Worm (Caenorhabditis elegans) whole organism, L3 larva: ENCODE data around the gene E02H4.7.

ENCODE experiments used
- ZK546.5 ChIP-seq: sonication (generic microtip); optimal IDR thresholded peaks from 2 replicates; lab custom pipeline; 2017; ENCODE audit warnings: missing biosample characterization, missing genetic modification characterization
- ama-1 ChIP-seq: fragments of 150-350 bp; optimal IDR thresholded peaks from 2 replicates; lab custom pipeline; 2018
- egl-27 ChIP-seq: sonication (generic microtip); optimal IDR thresholded peaks from 4 replicates; lab custom pipeline; 2017; ENCODE audit warnings: missing biosample characterization, missing genetic modification reagents, missing genetic modification characterization
- fos-1 ChIP-seq: fragments of 150-350 bp; optimal IDR thresholded peaks from 2 replicates; lab custom pipeline; 2014; ENCODE audit warnings: missing biosample characterization, missing genetic modification characterization
- jun-1 ChIP-seq: fragments of 150-350 bp; optimal IDR thresholded peaks from 2 replicates; lab custom pipeline; 2014; ENCODE audit warnings: missing biosample characterization, missing genetic modification reagents, missing genetic modification characterization
- lin-15B ChIP-seq: fragments of 150-350 bp; optimal IDR thresholded peaks from 2 replicates; lab custom pipeline; 2014; ENCODE audit warnings: missing biosample characterization, missing genetic modification characterization
- mdl-1 ChIP-seq: fragments of 150-350 bp; optimal IDR thresholded peaks from 2 replicates; lab custom pipeline; 2014; ENCODE audit warnings: missing biosample characterization, missing genetic modification characterization
- nfya-1 ChIP-seq: sonication (generic microtip); optimal IDR thresholded peaks from 2 replicates; lab custom pipeline; 2017; ENCODE audit warnings: missing genetic modification characterization, mild to moderate bottlenecking, missing compliant biosample characterization, antibody characterized with exemption, moderate library complexity; ENCODE audit not compliant: insufficient read depth
- nhr-77 ChIP-seq: fragments of 150-350 bp; optimal IDR thresholded peaks from 2 replicates; lab custom pipeline; 2014; ENCODE audit warnings: missing biosample characterization, missing genetic modification characterization
- sea-2 ChIP-seq: fragments of 150-350 bp; sonication (generic microtip); optimal IDR thresholded peaks from 4 replicates; lab custom pipeline; 2014; ENCODE audit warnings: missing biosample characterization, missing genetic modification reagents, missing genetic modification characterization
- unc-62 ChIP-seq: fragments of 150-350 bp; sonication (generic microtip); optimal IDR thresholded peaks from 4 replicates; lab custom pipeline; 2014; ENCODE audit warnings: missing biosample characterization, missing genetic modification reagents, missing genetic modification characterization
- ztf-11 ChIP-seq: fragments of 150-350 bp; optimal IDR thresholded peaks from 2 replicates; lab custom pipeline; 2014; ENCODE audit warnings: missing biosample characterization, missing genetic modification characterization
- ztf-4 ChIP-seq: fragments of 150-350 bp; optimal IDR thresholded peaks from 2 replicates; lab custom pipeline; 2014; ENCODE audit warnings: missing biosample characterization, missing genetic modification characterization

- TF ChIP-seq unc-62 (GFP tag; lab: Kevin White, UChicago) (no peak), nfya-1 (tag; lab: Kevin White, UChicago) (no peak), fos-1 (tag; lab: Kevin White, UChicago) (no peak), egl-27 (no peak), jun-1 (no peak), ztf-11 (tag; lab: Kevin White, UChicago) (no peak), sea-2 (GFP tag; lab: Kevin White, UChicago) (no peak), ztf-4 (tag; lab: Kevin White, UChicago) (no peak), ZK546.5 (tag; lab: Kevin White, UChicago) (no peak), nhr-77 (tag; lab: Kevin White, UChicago) (no peak), lin-15B (tag; lab: Kevin White, UChicago) (no peak), mdl-1 (tag; lab: Kevin White, UChicago) (no peak), ama-1 (lab: Kevin White, UChicago) (no peak)
Observed at ce11 chrX:14255973-14256372, at the start of gene E02H4.7.
